Worm (Caenorhabditis elegans): Measurements from ENCODE around the gene pcdr-1.
A peak's percentile ranks its signal among the peaks of the same experiment; 100 is the strongest.

The pcdr-1 gene

ce11 chrX:15621001-15621400, 45.6 kb upstream of the pcdr-1 start:
- TF ChIP-seq odd-2 (tag; optimal IDR thresholded peaks at IDR 0.05) (no peak), ceh-45 (GFP tag; IDR thresholded peaks at IDR 0.05) (no peak), ceh-6 (GFP tag; optimal IDR thresholded peaks at IDR 0.05) (no peak), unc-3 (GFP tag; conservative IDR thresholded peaks at IDR 0.05) (no peak), unc-3 (tag; optimal IDR thresholded peaks at IDR 0.05) (no peak), tbx-7 (tag; optimal IDR thresholded peaks at IDR 0.05) (no peak), C38D4.7 (GFP tag; optimal IDR thresholded peaks at IDR 0.05) (no peak), pha-2 (tag; optimal IDR thresholded peaks at IDR 0.05) (no peak), pqm-1 (tag; optimal IDR thresholded peaks at IDR 0.05) (no peak), ceh-31 (tag; optimal IDR thresholded peaks at IDR 0.05) (no peak), nhr-232 (tag; optimal IDR thresholded peaks at IDR 0.05) (no peak), pat-9 (tag; optimal IDR thresholded peaks at IDR 0.05) (no peak)

ce11 chrX:15622041-15622440, 44.5 kb upstream of the pcdr-1 start:
- no peak for TF ChIP-seq ahr-1 (tag; optimal IDR thresholded peaks at IDR 0.05)
- TF ChIP-seq ceh-48 (tag; optimal IDR thresholded peaks at IDR 0.05) = no peak
- no peak for TF ChIP-seq F13H6.1 (tag; optimal IDR thresholded peaks at IDR 0.05)
- no peak for TF ChIP-seq ceh-34 (tag; optimal IDR thresholded peaks at IDR 0.05)
- TF ChIP-seq ama-1 (optimal IDR thresholded peaks at IDR 0.05) = no peak
- TF ChIP-seq pag-3 (tag; optimal IDR thresholded peaks at IDR 0.05; ENCODE audit: borderline replicate concordance) = no peak
- TF ChIP-seq ref-2 (tag; optimal IDR thresholded peaks at IDR 0.05) = no peak
- TF ChIP-seq fax-1 (tag; optimal IDR thresholded peaks at IDR 0.05) = no peak
- no peak for TF ChIP-seq che-1 (tag; optimal IDR thresholded peaks at IDR 0.05)
- no peak for TF ChIP-seq lin-11 (tag; optimal IDR thresholded peaks at IDR 0.05)
- TF ChIP-seq sdc-2 (tag; optimal IDR thresholded peaks at IDR 0.05) = no peak
- TF ChIP-seq Y22D7AL.16 (tag; optimal IDR thresholded peaks at IDR 0.05) = no peak
- no peak for TF ChIP-seq ceh-2 (tag; optimal IDR thresholded peaks at IDR 0.05)
- TF ChIP-seq ceh-22 (tag; optimal IDR thresholded peaks at IDR 0.05) = no peak
- no peak for TF ChIP-seq gmeb-2 (tag; optimal IDR thresholded peaks at IDR 0.05)

ce11 chrX:15626119-15626850, 40.3 kb upstream of the pcdr-1 start:
- TF ChIP-seq ahr-1 (tag; optimal IDR thresholded peaks at IDR 0.05) = no peak
- no peak for TF ChIP-seq npax-4 (tag; optimal IDR thresholded peaks at IDR 0.05)
- TF ChIP-seq ttx-3 (tag; optimal IDR thresholded peaks at IDR 0.05) = no peak
- no peak for TF ChIP-seq unc-55 (GFP tag; optimal IDR thresholded peaks at IDR 0.05)
- TF ChIP-seq che-1 (tag; optimal IDR thresholded peaks at IDR 0.05) = no peak
- no peak for TF ChIP-seq nhr-11 (tag; optimal IDR thresholded peaks at IDR 0.05)
- TF ChIP-seq hlh-13 (GFP tag; optimal IDR thresholded peaks at IDR 0.05) = no peak
- TF ChIP-seq C08G9.2 (tag; optimal IDR thresholded peaks at IDR 0.05) = no peak
- no peak for TF ChIP-seq elt-2 (tag; optimal IDR thresholded peaks at IDR 0.05)
- no peak for TF ChIP-seq K02D7.2 (tag; optimal IDR thresholded peaks at IDR 0.05)

- TF ChIP-seq elt-2 (tag; optimal IDR thresholded peaks at IDR 0.05) = no peak
- peak; percentile 16 for TF ChIP-seq unc-42 (tag; optimal IDR thresholded peaks at IDR 0.05)
- no peak for TF ChIP-seq pat-9 (tag; optimal IDR thresholded peaks at IDR 0.05)
- TF ChIP-seq hlh-6 (tag; optimal IDR thresholded peaks at IDR 0.05) = no peak
- no peak for TF ChIP-seq C08G9.2 (tag; optimal IDR thresholded peaks at IDR 0.05)
- no peak for TF ChIP-seq nfya-1 (tag; optimal IDR thresholded peaks at IDR 0.05)
Measured at ce11 chrX:15627814-15628213, 38.7 kb upstream of the pcdr-1 start.
